Fruit fly (Drosophila melanogaster) whole organism, embryonic: Measurements from ENCODE around the gene Lipt2.

ENCODE experiments used
- Atf-2 ChIP-seq: fragments of 200-800 bp; sonication (Bioruptor generic); optimal IDR thresholded peaks from 2 replicates; lab custom pipeline; 2016; ENCODE audit warnings: missing biosample characterization, missing genetic modification characterization
- BEAF-32 ChIP-seq: fragments of 200-800 bp; sonication (Bioruptor generic); optimal IDR thresholded peaks from 3 replicates; lab custom pipeline; 2017; ENCODE audit warnings: missing biosample characterization, missing genetic modification characterization, mild to moderate bottlenecking, moderate library complexity, missing genetic modification reagents
- CG10267 ChIP-seq: fragments of 200-800 bp; sonication (Bioruptor generic); optimal IDR thresholded peaks from 2 replicates; lab custom pipeline; 2018; ENCODE audit warnings: missing biosample characterization, mild to moderate bottlenecking, missing genetic modification characterization, moderate library complexity
- CG11398 ChIP-seq: fragments of 200-800 bp; sonication (Bioruptor generic); optimal IDR thresholded peaks from 2 replicates; lab custom pipeline; 2016; ENCODE audit warnings: missing biosample characterization, missing genetic modification characterization
- CG12219 ChIP-seq: fragments of 200-800 bp; sonication (Bioruptor generic); optimal IDR thresholded peaks from 3 replicates; lab custom pipeline; 2018; ENCODE audit warnings: missing biosample characterization, mild to moderate bottlenecking, missing genetic modification characterization
- CG12769 ChIP-seq: fragments of 200-800 bp; sonication (Bioruptor generic); optimal IDR thresholded peaks from 2 replicates; lab custom pipeline; 2019; ENCODE audit warnings: missing biosample characterization, mild to moderate bottlenecking, missing genetic modification characterization, moderate library complexity
- CG13287 ChIP-seq: fragments of 200-800 bp; sonication (Bioruptor generic); IDR thresholded peaks from 2 replicates; pipeline ENCODE4 v1.3.6; 2022; ENCODE audit warnings: missing biosample characterization, missing genetic modification characterization; ENCODE audit not compliant: partially characterized antibody
- CG15696 ChIP-seq: fragments of 200-800 bp; sonication (Bioruptor generic); optimal IDR thresholded peaks from 2 replicates; lab custom pipeline; 2019; ENCODE audit warnings: missing biosample characterization, mild to moderate bottlenecking, missing genetic modification characterization, moderate library complexity
- CG16813 ChIP-seq: fragments of 200-800 bp; sonication (Bioruptor generic); IDR thresholded peaks from 3 replicates; pipeline ENCODE4 v1.3.6; 2022; ENCODE audit warnings: missing biosample characterization, missing genetic modification characterization; ENCODE audit not compliant: partially characterized antibody
- CG16863 ChIP-seq: fragments of 200-800 bp; sonication (Bioruptor generic); optimal IDR thresholded peaks from 3 replicates; lab custom pipeline; 2016; ENCODE audit warnings: missing biosample characterization, missing genetic modification characterization
- CG1832 ChIP-seq: fragments of 200-800 bp; sonication (Bioruptor generic); optimal IDR thresholded peaks from 2 replicates; lab custom pipeline; 2017; ENCODE audit warnings: missing biosample characterization, mild to moderate bottlenecking, missing genetic modification characterization, inconsistent platforms
- CG2116 ChIP-seq: fragments of 200-800 bp; sonication (Bioruptor generic); optimal IDR thresholded peaks from 3 replicates; lab custom pipeline; 2018; ENCODE audit warnings: missing biosample characterization, mild to moderate bottlenecking, missing genetic modification characterization
- CG3281 ChIP-seq: fragments of 200-800 bp; sonication (Bioruptor generic); optimal IDR thresholded peaks from 3 replicates; lab custom pipeline; 2017; ENCODE audit warnings: missing biosample characterization, mild to moderate bottlenecking, missing genetic modification characterization
- CG4282 ChIP-seq: fragments of 200-800 bp; sonication (Bioruptor generic); optimal IDR thresholded peaks from 2 replicates; lab custom pipeline; 2016; ENCODE audit warnings: missing biosample characterization, missing genetic modification characterization
- CG4360 ChIP-seq: fragments of 200-800 bp; sonication (Bioruptor generic); IDR thresholded peaks from 2 replicates; pipeline ENCODE4 v1.3.6; 2022; ENCODE audit warnings: missing biosample characterization, missing genetic modification characterization
- CG43689 ChIP-seq: fragments of 200-800 bp; sonication (Bioruptor generic); IDR thresholded peaks from 2 replicates; pipeline ENCODE4 v1.3.6; 2022; ENCODE audit warnings: missing biosample characterization, missing genetic modification characterization
- CG4424 ChIP-seq: fragments of 200-800 bp; sonication (Bioruptor generic); optimal IDR thresholded peaks from 3 replicates; lab custom pipeline; 2016; ENCODE audit warnings: missing biosample characterization, missing genetic modification characterization
- CG7839 ChIP-seq: fragments of 200-800 bp; sonication (Bioruptor generic); optimal IDR thresholded peaks from 3 replicates; lab custom pipeline; 2018; ENCODE audit warnings: missing biosample characterization, mild to moderate bottlenecking, missing genetic modification characterization, moderate library complexity
- CG7987 ChIP-seq: fragments of 200-800 bp; sonication (Bioruptor generic); optimal IDR thresholded peaks from 2 replicates; lab custom pipeline; 2018; ENCODE audit warnings: missing biosample characterization, mild to moderate bottlenecking, missing genetic modification characterization, moderate library complexity
- Camta ChIP-seq: fragments of 200-800 bp; sonication (Bioruptor generic); optimal IDR thresholded peaks from 2 replicates; lab custom pipeline; 2016; ENCODE audit warnings: missing biosample characterization, missing genetic modification characterization
- Dek ChIP-seq: fragments of 200-800 bp; sonication (Bioruptor generic); optimal IDR thresholded peaks from 3 replicates; lab custom pipeline; 2019; ENCODE audit warnings: missing biosample characterization, mild to moderate bottlenecking, missing genetic modification characterization, moderate library complexity
- Ets97D ChIP-seq: fragments of 200-800 bp; sonication (Bioruptor generic); optimal IDR thresholded peaks from 3 replicates; lab custom pipeline; 2016; ENCODE audit warnings: missing biosample characterization, missing genetic modification characterization
- Fer1 ChIP-seq: fragments of 200-800 bp; sonication (Bioruptor generic); optimal IDR thresholded peaks from 2 replicates; lab custom pipeline; 2017; ENCODE audit warnings: missing biosample characterization, mild to moderate bottlenecking, missing genetic modification characterization
- HLH54F ChIP-seq: fragments of 200-800 bp; sonication (Bioruptor generic); optimal IDR thresholded peaks from 3 replicates; lab custom pipeline; 2016; ENCODE audit warnings: missing biosample characterization, missing genetic modification characterization
- Hmr ChIP-seq: fragments of 200-800 bp; sonication (Bioruptor generic); optimal IDR thresholded peaks from 3 replicates; lab custom pipeline; 2017; ENCODE audit warnings: mild to moderate bottlenecking, missing biosample characterization, missing genetic modification reagents, missing genetic modification characterization
- Hr3 ChIP-seq: fragments of 200-800 bp; sonication (Bioruptor generic); optimal IDR thresholded peaks from 3 replicates; lab custom pipeline; 2016; ENCODE audit warnings: missing biosample characterization, missing genetic modification characterization
- Hr51 ChIP-seq, 2 experiments: fragments of 200-800 bp; sonication (Bioruptor generic); optimal IDR thresholded peaks; 2 replicates in 1 of 2; 3 replicates in 1 of 2; lab custom pipeline; 2016 to 2018; ENCODE audit warnings: missing biosample characterization in 2 of 2, missing genetic modification characterization in 2 of 2, mild to moderate bottlenecking in 1 of 2, moderate library complexity in 1 of 2
- Hr78 ChIP-seq, 2 experiments: fragments of 200-800 bp in 1 of 2; fragments of >200 bp in 1 of 2; sonication (Bioruptor generic) in 1 of 2; optimal IDR thresholded peaks; 2 replicates each; lab custom pipeline; 2017 to 2019; ENCODE audit warnings: missing biosample characterization in 2 of 2, missing genetic modification characterization in 2 of 2, mild to moderate bottlenecking in 1 of 2, moderate library complexity in 1 of 2
- Scr ChIP-seq: fragments of 200-800 bp; sonication (Bioruptor generic); IDR thresholded peaks from 2 replicates; pipeline ENCODE4 v1.3.6; 2022; ENCODE audit warnings: missing biosample characterization, missing genetic modification characterization; ENCODE audit not compliant: partially characterized antibody
- ac ChIP-seq: fragments of 200-800 bp; sonication (Bioruptor generic); optimal IDR thresholded peaks from 3 replicates; lab custom pipeline; 2017; ENCODE audit warnings: missing biosample characterization, mild to moderate bottlenecking, missing genetic modification characterization
- bcd ChIP-seq: fragments of 200-800 bp; sonication (Bioruptor generic); optimal IDR thresholded peaks from 2 replicates; lab custom pipeline; 2017; ENCODE audit warnings: missing biosample characterization, mild to moderate bottlenecking, missing genetic modification characterization
- bigmax ChIP-seq: fragments of 200-800 bp; sonication (Bioruptor generic); optimal IDR thresholded peaks from 2 replicates; lab custom pipeline; 2018; ENCODE audit warnings: missing biosample characterization, mild to moderate bottlenecking, missing genetic modification characterization
- cas ChIP-seq: fragments of 200-800 bp; sonication (Bioruptor generic); IDR thresholded peaks from 2 replicates; pipeline ENCODE4 v1.3.6; 2022; ENCODE audit warnings: missing biosample characterization, missing genetic modification characterization
- chn ChIP-seq: fragments of 200-800 bp; sonication (Bioruptor generic); optimal IDR thresholded peaks from 2 replicates; lab custom pipeline; 2016; ENCODE audit warnings: missing biosample characterization, missing genetic modification characterization
- emc ChIP-seq: fragments of 200-800 bp; sonication (Bioruptor generic); optimal IDR thresholded peaks from 2 replicates; lab custom pipeline; 2016; ENCODE audit warnings: missing biosample characterization, missing genetic modification characterization
- eve ChIP-seq, 2 experiments: fragments of >200 bp; optimal IDR thresholded peaks; 2 replicates each; lab custom pipeline; 2017; ENCODE audit warnings: missing biosample characterization in 2 of 2, missing genetic modification characterization in 2 of 2
- gem ChIP-seq: fragments of 200-800 bp; sonication (Bioruptor generic); optimal IDR thresholded peaks from 2 replicates; lab custom pipeline; 2019; ENCODE audit warnings: missing biosample characterization, mild to moderate bottlenecking, missing genetic modification characterization, moderate library complexity
- gsb ChIP-seq: fragments of 200-800 bp; sonication (Bioruptor generic); IDR thresholded peaks from 2 replicates; pipeline ENCODE4 v1.3.6; 2022; ENCODE audit warnings: missing biosample characterization, missing genetic modification characterization
- gsb-n ChIP-seq: fragments of 200-800 bp; sonication (Bioruptor generic); optimal IDR thresholded peaks from 3 replicates; lab custom pipeline; 2018; ENCODE audit warnings: missing biosample characterization, mild to moderate bottlenecking, missing genetic modification characterization
- inv ChIP-seq: fragments of 200-800 bp; sonication (Bioruptor generic); IDR thresholded peaks from 2 replicates; pipeline ENCODE4 v1.3.6; 2022; ENCODE audit warnings: missing biosample characterization, missing genetic modification characterization; ENCODE audit not compliant: partially characterized antibody
- maf-S ChIP-seq: fragments of 200-800 bp; sonication (Bioruptor generic); optimal IDR thresholded peaks from 2 replicates; lab custom pipeline; 2016; ENCODE audit warnings: missing biosample characterization, missing genetic modification characterization
- pan ChIP-seq, 4 experiments: fragments of >200 bp in 3 of 4; fragments of 200-800 bp in 1 of 4; sonication (Bioruptor generic) in 1 of 4; optimal IDR thresholded peaks in 3 of 4; IDR thresholded peaks in 1 of 4; 2 replicates each; pipeline versions ENCODE4 v1.3.6 to Lab custom; 2017 to 2022; ENCODE audit warnings: missing biosample characterization in 2 of 4, missing genetic modification characterization in 2 of 4, mixed read lengths in 1 of 4
- sens-2 ChIP-seq: fragments of 200-800 bp; sonication (Bioruptor generic); IDR thresholded peaks from 2 replicates; pipeline ENCODE4 v1.3.6; 2022; ENCODE audit warnings: missing biosample characterization, missing genetic modification characterization
- shn ChIP-seq: fragments of 200-800 bp; sonication (Bioruptor generic); optimal IDR thresholded peaks from 3 replicates; lab custom pipeline; 2016; ENCODE audit warnings: missing biosample characterization, missing genetic modification characterization
- sna ChIP-seq: fragments of 200-800 bp; sonication (Bioruptor generic); IDR thresholded peaks from 2 replicates; pipeline ENCODE4 v1.3.6; 2022; ENCODE audit warnings: missing biosample characterization, missing genetic modification characterization; ENCODE audit not compliant: partially characterized antibody
- unpg ChIP-seq: fragments of 200-800 bp; sonication (Bioruptor generic); optimal IDR thresholded peaks from 3 replicates; lab custom pipeline; 2018; ENCODE audit warnings: missing biosample characterization, mild to moderate bottlenecking, missing genetic modification characterization, moderate library complexity
- z ChIP-seq: fragments of 200-800 bp; sonication (Bioruptor generic); IDR thresholded peaks from 3 replicates; pipeline ENCODE4 v1.3.6; 2022; ENCODE audit warnings: missing biosample characterization, missing genetic modification characterization

The Lipt2 gene

dm6 chr3R:4402884-4403705, 34.0 kb downstream of the Lipt2 start, which contains the start of gene lost:
TSS of gene lost (plus strand) at chr3R:4403076.
- peak; percentile 97 for TF ChIP-seq BEAF-32 (GFP tag; lab: Kevin White, UChicago)
- peak; percentile 1 for TF ChIP-seq CG12219 (GFP tag; lab: Kevin White, UChicago)
- TF ChIP-seq Fer1 (GFP tag; lab: Kevin White, UChicago), result peak; percentile 34
- peak; percentile 72 for TF ChIP-seq Hmr (GFP tag; lab: Kevin White, UChicago)
- peak; percentile 33 for TF ChIP-seq CG3281 (GFP tag; lab: Kevin White, UChicago)
- TF ChIP-seq CG13287 (GFP tag; lab: Robert Waterston, UW), result peak; percentile 99
- TF ChIP-seq CG11398 (GFP tag; lab: Kevin White, UChicago), result no peak
- no peak for TF ChIP-seq CG1832 (GFP tag; lab: Kevin White, UChicago)
- TF ChIP-seq Ets97D (GFP tag; lab: Kevin White, UChicago), result peak; percentile 94
- no peak for TF ChIP-seq HLH54F (GFP tag; lab: Kevin White, UChicago)
- TF ChIP-seq sna, result peak; percentile 95
- no peak for TF ChIP-seq pan (optimal IDR thresholded peaks at IDR 0.05; lab: Kevin White, UChicago)
- TF ChIP-seq pan (GFP tag; optimal IDR thresholded peaks at IDR 0.05 in 1 of 2, IDR thresholded peaks at IDR 0.05 in 1 of 2), result peak in 1 of 2 experiments; percentile 29
- peak; percentile 29 for TF ChIP-seq CG7839 (tag; lab: Kevin White, UChicago)
- no peak for TF ChIP-seq Atf-2
- TF ChIP-seq Camta (GFP tag; lab: Kevin White, UChicago), result no peak
- TF ChIP-seq emc, result no peak
- no peak for TF ChIP-seq unpg (GFP tag; lab: Kevin White, UChicago)
- no peak for TF ChIP-seq Hr51 (GFP tag; optimal IDR thresholded peaks at IDR 0.05; lab: Kevin White, UChicago)
- TF ChIP-seq CG16813 (GFP tag; lab: Robert Waterston, UW), result peak; percentile 98
- no peak for TF ChIP-seq CG4424 (GFP tag; lab: Kevin White, UChicago)
- peak; percentile 32 for TF ChIP-seq shn (GFP tag; lab: Kevin White, UChicago)
- TF ChIP-seq chn (GFP tag; lab: Kevin White, UChicago), result no peak
- peak in 1 of 2 experiments; percentile 51 for TF ChIP-seq Hr78 (GFP tag; optimal IDR thresholded peaks at IDR 0.05; lab: Kevin White, UChicago)
- TF ChIP-seq CG7987 (GFP tag; lab: Kevin White, UChicago), result peak; percentile 38
- no peak for TF ChIP-seq z
- peak; percentile 48 for TF ChIP-seq CG10267
- TF ChIP-seq eve (GFP tag; optimal IDR thresholded peaks at IDR 0.05; lab: Kevin White, UChicago), result peak in 1 of 2 experiments; percentile 14
- TF ChIP-seq Scr (GFP tag; lab: Robert Waterston, UW), result peak; percentile 98
- TF ChIP-seq Dek, result peak; percentile 34
- no peak for TF ChIP-seq maf-S
- TF ChIP-seq cas (GFP tag; lab: Robert Waterston, UW), result no peak
- TF ChIP-seq CG12769 (tag; lab: Kevin White, UChicago), result no peak
- no peak for TF ChIP-seq CG4282 (GFP tag; lab: Kevin White, UChicago)
- TF ChIP-seq bcd (GFP tag; lab: Kevin White, UChicago), result peak; percentile 41
- no peak for TF ChIP-seq Hr3 (GFP tag; lab: Kevin White, UChicago)
- peak; percentile 40 for TF ChIP-seq gem (tag; lab: Kevin White, UChicago)
- TF ChIP-seq CG2116, result peak; percentile 96
- no peak for TF ChIP-seq ac (GFP tag; lab: Kevin White, UChicago)
- TF ChIP-seq gsb-n (tag; lab: Kevin White, UChicago), result peak; percentile 15
- TF ChIP-seq CG4360, result no peak
- peak; percentile 17 for TF ChIP-seq CG16863 (GFP tag; lab: Kevin White, UChicago)
- no peak for TF ChIP-seq CG43689 (GFP tag; lab: Robert Waterston, UW)
- peak; percentile 41 for TF ChIP-seq bigmax (GFP tag; lab: Kevin White, UChicago)
- TF ChIP-seq inv (GFP tag; lab: Robert Waterston, UW), result peak; percentile 99
- TF ChIP-seq gsb (GFP tag; lab: Robert Waterston, UW), result no peak
- no peak for TF ChIP-seq sens-2 (GFP tag; lab: Robert Waterston, UW)
- no peak for TF ChIP-seq CG15696 (tag; lab: Kevin White, UChicago)
